Fruit fly (Drosophila melanogaster) whole organism, adult: ENCODE results near the gene CG9928.
A peak's percentile ranks its signal among the peaks of the same experiment; 100 is the strongest.

Experiments used
- CG11617 ChIP-seq: fragments of 200-800 bp; sonication (Bioruptor generic); optimal IDR thresholded peaks from 2 replicates; lab custom pipeline; 2017; ENCODE audit warnings: mild to moderate bottlenecking, missing biosample characterization, missing genetic modification reagents, missing genetic modification characterization
- CG12768 ChIP-seq: fragments of 200-800 bp; sonication (Bioruptor generic); optimal IDR thresholded peaks from 2 replicates; lab custom pipeline; 2017; ENCODE audit warnings: missing biosample characterization, missing genetic modification characterization, mild to moderate bottlenecking, moderate library complexity, missing genetic modification reagents
- CG14711 ChIP-seq: fragments of 200-800 bp; sonication (Bioruptor generic); optimal IDR thresholded peaks from 2 replicates; lab custom pipeline; 2018; ENCODE audit warnings: missing biosample characterization, mild to moderate bottlenecking, missing genetic modification characterization, moderate library complexity
- CG1620 ChIP-seq: fragments of 200-800 bp; sonication (Bioruptor generic); optimal IDR thresholded peaks from 2 replicates; lab custom pipeline; 2016; ENCODE audit warnings: missing biosample characterization, missing genetic modification characterization
- CG33017 ChIP-seq: fragments of 200-800 bp; sonication (Bioruptor generic); optimal IDR thresholded peaks from 2 replicates; lab custom pipeline; 2018; ENCODE audit warnings: missing biosample characterization, mild to moderate bottlenecking, missing genetic modification characterization, moderate library complexity
- CG5204 ChIP-seq: fragments of 200-800 bp; sonication (Bioruptor generic); optimal IDR thresholded peaks from 2 replicates; lab custom pipeline; 2016; ENCODE audit warnings: missing biosample characterization, missing genetic modification characterization
- CG7045 ChIP-seq: fragments of 200-800 bp; sonication (Bioruptor generic); optimal IDR thresholded peaks from 2 replicates; lab custom pipeline; 2017; ENCODE audit warnings: missing biosample characterization, mild to moderate bottlenecking, missing genetic modification characterization
- Hr96 ChIP-seq: fragments of 200-800 bp; sonication (Bioruptor generic); optimal IDR thresholded peaks from 2 replicates; lab custom pipeline; 2016; ENCODE audit warnings: missing biosample characterization, missing genetic modification characterization
- bab1 ChIP-seq: fragments of 200-800 bp; sonication (Bioruptor generic); optimal IDR thresholded peaks from 3 replicates; lab custom pipeline; 2019; ENCODE audit warnings: missing biosample characterization, mild to moderate bottlenecking, missing genetic modification characterization, moderate library complexity
- kay ChIP-seq: fragments of 200-800 bp; sonication (Bioruptor generic); peaks from one replicate; lab custom pipeline; 2016; ENCODE audit warnings: missing biosample characterization, missing genetic modification characterization, borderline replicate concordance
- ovo ChIP-seq: fragments of 200-800 bp; sonication (Bioruptor generic); optimal IDR thresholded peaks from 2 replicates; lab custom pipeline; 2016; ENCODE audit warnings: missing biosample characterization, missing genetic modification characterization
- toe ChIP-seq: fragments of 200-800 bp; sonication (Bioruptor generic); optimal IDR thresholded peaks from 2 replicates; lab custom pipeline; 2016; ENCODE audit warnings: missing biosample characterization, missing genetic modification characterization

- TF ChIP-seq CG11617 (GFP tag; lab: Kevin White, UChicago) (no peak), Hr96 (GFP tag; lab: Kevin White, UChicago) (no peak), CG33017 (tag; lab: Kevin White, UChicago) (no peak), CG7045 (no peak), bab1 (no peak), kay (no peak), CG1620 (GFP tag; lab: Kevin White, UChicago) (no peak), toe (no peak), CG12768 (GFP tag; lab: Kevin White, UChicago) (no peak), CG5204 (GFP tag; lab: Kevin White, UChicago) (no peak), CG14711 (tag; lab: Kevin White, UChicago) (no peak), ovo (GFP tag; lab: Kevin White, UChicago) (peak; percentile 2)
Measured at dm6 chr2L:13191052-13191678, 48.5 kb upstream of the CG9928 start.
